Worm (Caenorhabditis elegans): ENCODE data around the gene igdb-3.

Gene igdb-3

ce11 chrX:6430510-6430909 is 45.2 kb downstream of the igdb-3 start, which contains the start of gene ctsa-2:
Gene ctsa-2 (minus strand): TSS chrX:6430610.
- TF ChIP-seq unc-62 (GFP tag; optimal IDR thresholded peaks at IDR 0.05) (no peak), elt-2 (tag; optimal IDR thresholded peaks at IDR 0.05) (peak; percentile 4)

ce11 chrX:6433688-6434087 is 48.4 kb downstream of the igdb-3 start, which contains the start of gene K10C2.2:
Gene K10C2.2 (minus strand): TSS chrX:6433788.
- TF ChIP-seq mml-1 (tag; optimal IDR thresholded peaks at IDR 0.05) (no peak), nfya-1 (tag; optimal IDR thresholded peaks at IDR 0.05; ENCODE audit: insufficient read depth) (no peak), skn-1 (tag; optimal IDR thresholded peaks at IDR 0.05) (no peak), nhr-237 (tag; optimal IDR thresholded peaks at IDR 0.05) (no peak), elt-3 (tag; optimal IDR thresholded peaks at IDR 0.05) (no peak), R02D3.7 (tag; optimal IDR thresholded peaks at IDR 0.05) (no peak), pha-4 (tag; optimal IDR thresholded peaks at IDR 0.05) (no peak), aly-2 (tag; optimal IDR thresholded peaks at IDR 0.05) (no peak), unc-62 (GFP tag; optimal IDR thresholded peaks at IDR 0.05) (no peak), lin-39 (tag; optimal IDR thresholded peaks at IDR 0.05) (no peak), unc-39 (tag; optimal IDR thresholded peaks at IDR 0.05) (no peak), snpc-4 (tag; optimal IDR thresholded peaks at IDR 0.05) (no peak), fos-1 (tag; optimal IDR thresholded peaks at IDR 0.05) (no peak), ceh-82 (tag; optimal IDR thresholded peaks at IDR 0.05) (no peak), fkh-10 (GFP tag; optimal IDR thresholded peaks at IDR 0.05) (no peak), ZK546.5 (tag; optimal IDR thresholded peaks at IDR 0.05) (no peak)

DNA sequence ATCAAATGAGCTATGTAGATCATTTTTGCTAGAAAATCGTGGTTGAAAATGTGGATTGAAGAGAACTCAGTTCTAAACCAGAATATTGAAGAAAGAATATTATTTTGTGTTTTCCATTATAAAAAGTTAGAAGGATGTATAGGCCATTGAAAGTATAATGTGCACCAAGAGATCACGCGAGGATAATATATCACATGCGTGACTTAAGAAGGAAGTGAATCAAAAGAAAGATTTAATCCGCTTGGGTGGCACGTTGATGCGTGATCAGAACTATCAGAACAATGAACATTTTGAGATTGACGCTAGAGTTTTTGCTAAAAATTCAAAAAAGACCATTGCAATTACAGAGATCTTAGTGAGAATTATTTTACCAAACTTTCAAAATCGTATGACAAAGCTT is 50.5 kb downstream of the igdb-3 start:
- TF ChIP-seq mdl-1 (tag; optimal IDR thresholded peaks at IDR 0.05) = no peak
- no peak for TF ChIP-seq jun-1 (tag; optimal IDR thresholded peaks at IDR 0.05)
- no peak for TF ChIP-seq ceh-82 (tag; optimal IDR thresholded peaks at IDR 0.05)
- TF ChIP-seq nhr-28 (tag; optimal IDR thresholded peaks at IDR 0.05) = no peak
- TF ChIP-seq unc-62 (GFP tag; optimal IDR thresholded peaks at IDR 0.05) = no peak
- TF ChIP-seq unc-39 (tag; optimal IDR thresholded peaks at IDR 0.05) = no peak
- TF ChIP-seq zag-1 (tag; optimal IDR thresholded peaks at IDR 0.05) = no peak
- TF ChIP-seq lin-15B (tag; optimal IDR thresholded peaks at IDR 0.05) = no peak
- no peak for TF ChIP-seq sea-2 (GFP tag; optimal IDR thresholded peaks at IDR 0.05)
- no peak for TF ChIP-seq nhr-237 (tag; optimal IDR thresholded peaks at IDR 0.05)
- TF ChIP-seq tbx-2 (tag; optimal IDR thresholded peaks at IDR 0.05) = no peak
- no peak for TF ChIP-seq egl-5 (tag; optimal IDR thresholded peaks at IDR 0.05)

Measured in whole organism, L3 larva.